Worm (Caenorhabditis elegans): ENCODE measurements around the gene irld-65.
A peak's percentile ranks its signal among the peaks of the same experiment; 100 is the strongest.

irld-65 gene

ce11 chrII:2973940-2974402 is 36.2 kb upstream of the irld-65 start (continued):
- TF ChIP-seq ceh-32 (tag; optimal IDR thresholded peaks at IDR 0.05; ENCODE audit: poor library complexity) (peak; percentile 29), F10B5.3 (tag; optimal IDR thresholded peaks at IDR 0.05) (peak; percentile 6), ZK337.2 (GFP tag; IDR thresholded peaks at IDR 0.05) (0 out of 2 replicates have a peak, but pooled peaks have one; percentile 6), php-3 (GFP tag; IDR thresholded peaks at IDR 0.05) (peak; percentile 94), F26F4.8 (GFP tag; conservative IDR thresholded peaks at IDR 0.05) (no peak), aly-2 (tag; optimal IDR thresholded peaks at IDR 0.05) (no peak), unc-130 (GFP tag; optimal IDR thresholded peaks at IDR 0.05) (no peak), saeg-2 (GFP tag; IDR thresholded peaks at IDR 0.05) (peak; percentile 98), mxl-3 (GFP tag; optimal IDR thresholded peaks at IDR 0.05) (peak; percentile 98), arid-1 (GFP tag; conservative IDR thresholded peaks at IDR 0.05) (peak; percentile 86), spr-1 (tag; optimal IDR thresholded peaks at IDR 0.05) (no peak), nhr-48 (tag; optimal IDR thresholded peaks at IDR 0.05) (peak; percentile 89), nhr-111 (GFP tag; optimal IDR thresholded peaks at IDR 0.05) (peak; percentile 76), cey-2 (tag; optimal IDR thresholded peaks at IDR 0.05; ENCODE audit: borderline replicate concordance, insufficient read depth) (no peak), dmd-9 (GFP tag; IDR thresholded peaks at IDR 0.05) (peak; percentile 85), nhr-28 (tag; optimal IDR thresholded peaks at IDR 0.05) (peak; percentile 86), F44E2.7 (GFP tag; IDR thresholded peaks at IDR 0.05) (no peak), ztf-11 (tag; optimal IDR thresholded peaks at IDR 0.05) (no peak), snpc-1.2 (GFP tag; IDR thresholded peaks at IDR 0.05) (peak; percentile 58; the same call in 1 of the 2 replicates), spr-3 (GFP tag; optimal IDR thresholded peaks at IDR 0.05) (peak; percentile 91), T20F7.1 (GFP tag; optimal IDR thresholded peaks at IDR 0.05) (peak; percentile 85), dpl-1 (GFP tag; optimal IDR thresholded peaks at IDR 0.05) (peak; percentile 58), ces-1 (GFP tag; optimal IDR thresholded peaks at IDR 0.05) (peak; percentile 35), lir-3 (tag; optimal IDR thresholded peaks at IDR 0.05) (no peak), ceh-62 (tag; optimal IDR thresholded peaks at IDR 0.05) (no peak), lin-29 (GFP tag; IDR thresholded peaks at IDR 0.05) (peak; percentile 93), F49E8.2 (tag; optimal IDR thresholded peaks at IDR 0.05; ENCODE audit: borderline replicate concordance) (no peak), egl-43 (GFP tag; IDR thresholded peaks at IDR 0.05) (peak; percentile 96), R02D3.7 (tag; optimal IDR thresholded peaks at IDR 0.05) (no peak), zip-2 (tag; optimal IDR thresholded peaks at IDR 0.05) (peak; percentile 59), mdt-29 (GFP tag; IDR thresholded peaks at IDR 0.05) (peak; percentile 95), pqm-1 (tag; optimal IDR thresholded peaks at IDR 0.05) (peak; percentile 31), aha-1 (tag) (peak; percentile 99), hmg-1.1 (GFP tag; IDR thresholded peaks at IDR 0.05) (peak; percentile 96), mep-1 (tag; optimal IDR thresholded peaks at IDR 0.05) (peak; percentile 96), daf-8 (GFP tag; IDR thresholded peaks at IDR 0.05) (no peak)

DNA sequence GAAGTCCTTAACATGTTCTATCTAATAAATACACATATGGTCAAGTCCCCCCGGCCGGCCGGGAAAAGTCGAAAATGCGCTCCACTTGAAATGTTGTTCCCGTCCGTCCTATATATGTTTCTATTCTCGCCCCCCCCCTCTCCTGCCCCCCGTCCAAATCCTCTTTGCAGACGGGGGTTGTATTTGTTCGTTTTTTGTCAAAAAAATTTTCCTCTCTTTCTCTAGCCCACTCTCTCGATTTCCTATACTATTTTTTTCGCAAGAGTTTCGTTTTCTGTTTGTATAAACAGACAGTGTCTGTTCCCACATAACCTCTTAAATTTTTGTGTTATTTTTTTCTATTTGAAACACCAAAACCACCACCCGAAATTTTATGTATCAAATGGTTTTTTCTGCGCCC is 29.3 kb upstream of the irld-65 start:
- TF ChIP-seq sdz-12 (GFP tag; optimal IDR thresholded peaks at IDR 0.05) (no peak), mep-1 (tag; optimal IDR thresholded peaks at IDR 0.05) (peak; percentile 12), saeg-2 (GFP tag; IDR thresholded peaks at IDR 0.05) (no peak), daf-16 (GFP tag; optimal IDR thresholded peaks at IDR 0.05) (no peak), daf-16 (tag; optimal IDR thresholded peaks at IDR 0.05) (no peak), ZK337.2 (GFP tag; IDR thresholded peaks at IDR 0.05) (no peak), fkh-10 (GFP tag; optimal IDR thresholded peaks at IDR 0.05) (no peak), unc-130 (GFP tag; optimal IDR thresholded peaks at IDR 0.05) (no peak), hmg-1.1 (GFP tag; IDR thresholded peaks at IDR 0.05) (0 out of 2 replicates have a peak, but pooled peaks have one; percentile 10), tag-97 (GFP tag; IDR thresholded peaks at IDR 0.05) (no peak), R02D3.7 (tag; optimal IDR thresholded peaks at IDR 0.05) (no peak), dve-1 (tag; optimal IDR thresholded peaks at IDR 0.05; ENCODE audit: insufficient read depth) (peak; percentile 25), pha-4 (GFP tag; IDR thresholded peaks at IDR 0.05) (peak; percentile 29; the same call in 1 of the 2 replicates), pha-4 (tag; optimal IDR thresholded peaks at IDR 0.05) (no peak), ces-1 (GFP tag; optimal IDR thresholded peaks at IDR 0.05) (no peak), duxl-1 (tag; optimal IDR thresholded peaks at IDR 0.05; ENCODE audit: poor library complexity) (no peak), jun-1 (tag; optimal IDR thresholded peaks at IDR 0.05) (no peak), ctbp-1 (GFP tag; IDR thresholded peaks at IDR 0.05) (no peak), ztf-11 (tag; optimal IDR thresholded peaks at IDR 0.05) (no peak), nhr-42 (GFP tag; IDR thresholded peaks at IDR 0.05) (no peak), php-3 (GFP tag; IDR thresholded peaks at IDR 0.05) (no peak)
